Worm (Caenorhabditis elegans) whole organism, midembryonic: ENCODE measurements around the gene ints-13.

ENCODE experiments used
- cog-1 ChIP-seq: sonication (generic microtip); optimal IDR thresholded peaks from 2 replicates; lab custom pipeline; 2016; ENCODE audit warnings: missing genetic modification characterization, missing compliant biosample characterization
- flt-1 ChIP-seq: fragments of 200-800 bp; sonication (Bioruptor generic); IDR thresholded peaks from 2 replicates; pipeline ENCODE4 v1.3.6; 2022; ENCODE audit warnings: missing genetic modification characterization, missing compliant biosample characterization
- klf-2 ChIP-seq: fragments of 200-800 bp; sonication (Bioruptor generic); conservative IDR thresholded peaks from 2 replicates; pipeline ENCODE4 v1.3.6; 2022; ENCODE audit warnings: missing genetic modification reagents, missing genetic modification characterization, missing compliant biosample characterization
- tab-1 ChIP-seq: fragments of 200-800 bp; sonication (Bioruptor generic); IDR thresholded peaks from 2 replicates; pipeline ENCODE4 v1.3.6; 2022; ENCODE audit warnings: missing genetic modification characterization, missing compliant biosample characterization

- TF ChIP-seq flt-1 (GFP tag; lab: Robert Waterston, UW) (0 out of 2 replicates have a peak, but pooled peaks have one; percentile 59), tab-1 (GFP tag; lab: Robert Waterston, UW) (no peak), cog-1 (tag; lab: Kevin White, UChicago) (no peak), klf-2 (no peak)
These were observed 24.4 kb upstream of the ints-13 start, which contains the start of gene pqbp-1.1 for ce11 chrIV:261607-262006.
